Worm (Caenorhabditis elegans) whole organism, mixed stage, embryonic: ENCODE data around the gene npr-29.

Source experiments
- ceh-43 ChIP-seq: fragments of 200-800 bp; sonication (Bioruptor generic); optimal IDR thresholded peaks from 2 replicates; lab custom pipeline; 2018; ENCODE audit warnings: mild to moderate bottlenecking, missing genetic modification characterization, moderate library complexity, missing compliant biosample characterization
- mab-5 ChIP-seq: fragments of 150-350 bp; optimal IDR thresholded peaks from 2 replicates; lab custom pipeline; 2014; ENCODE audit warnings: missing biosample characterization, missing genetic modification characterization
- mep-1 ChIP-seq: fragments of 150-350 bp; optimal IDR thresholded peaks from 2 replicates; lab custom pipeline; 2017; ENCODE audit warnings: missing biosample characterization, missing genetic modification reagents, missing genetic modification characterization, inconsistent platforms
- mls-2 ChIP-seq: sonication (generic microtip); optimal IDR thresholded peaks from 2 replicates; lab custom pipeline; 2016; ENCODE audit warnings: mild to moderate bottlenecking, missing genetic modification characterization, moderate library complexity, missing compliant biosample characterization
- nhr-12 ChIP-seq: fragments of 150-350 bp; optimal IDR thresholded peaks from 2 replicates; lab custom pipeline; 2014; ENCODE audit warnings: missing biosample characterization, missing genetic modification characterization
- pha-4 ChIP-seq: fragments of 150-350 bp; optimal IDR thresholded peaks from 2 replicates; lab custom pipeline; 2018; ENCODE audit warnings: missing biosample characterization, missing genetic modification reagents, missing genetic modification characterization
- snpc-4 ChIP-seq: fragments of 150-350 bp; optimal IDR thresholded peaks from 2 replicates; lab custom pipeline; 2014; ENCODE audit warnings: missing biosample characterization, missing genetic modification characterization
- unc-62 ChIP-seq: fragments of 150-350 bp; optimal IDR thresholded peaks from 2 replicates; lab custom pipeline; 2014; ENCODE audit warnings: missing biosample characterization, missing genetic modification reagents, missing genetic modification characterization
- zip-8 ChIP-seq: fragments of 150-350 bp; optimal IDR thresholded peaks from 2 replicates; lab custom pipeline; 2014; ENCODE audit warnings: missing biosample characterization, missing genetic modification characterization
- ztf-11 ChIP-seq: fragments of 150-350 bp; optimal IDR thresholded peaks from 2 replicates; lab custom pipeline; 2014; ENCODE audit warnings: missing biosample characterization, missing genetic modification characterization

- TF ChIP-seq pha-4 (tag; lab: Kevin White, UChicago) (no peak), snpc-4 (tag; lab: Kevin White, UChicago) (no peak), mls-2 (tag; lab: Kevin White, UChicago) (no peak), nhr-12 (tag; lab: Kevin White, UChicago) (no peak), zip-8 (tag; lab: Kevin White, UChicago) (no peak), ztf-11 (tag; lab: Kevin White, UChicago) (no peak), mep-1 (tag; lab: Kevin White, UChicago) (no peak), ceh-43 (no peak), unc-62 (GFP tag; lab: Kevin White, UChicago) (no peak), mab-5 (tag; lab: Kevin White, UChicago) (no peak)
Measured at ce11 chrIII:9185722-9186121, 29.5 kb downstream of the npr-29 start, which contains the start of gene ZC84.7.
